Fruit fly (Drosophila melanogaster) whole organism, wandering third instar larva: ENCODE data around the gene tsg.

Experiments
- Dfd ChIP-seq: fragments of >200 bp; optimal IDR thresholded peaks from 2 replicates; lab custom pipeline; 2017; ENCODE audit warnings: missing biosample characterization, missing genetic modification characterization
- Myc ChIP-seq: fragments of >200 bp; optimal IDR thresholded peaks from 2 replicates; lab custom pipeline; 2017
- brk ChIP-seq: fragments of 200-800 bp; sonication (Bioruptor generic); optimal IDR thresholded peaks from 2 replicates; lab custom pipeline; 2016; ENCODE audit warnings: missing biosample characterization, mild to moderate bottlenecking, missing genetic modification characterization
- h ChIP-seq: fragments of 200-800 bp; sonication (Bioruptor generic); optimal IDR thresholded peaks from 3 replicates; lab custom pipeline; 2016; ENCODE audit warnings: missing biosample characterization, mild to moderate bottlenecking, missing genetic modification characterization
- jim ChIP-seq: fragments of 175-275, 200-325 bp; sonication (Bioruptor generic); optimal IDR thresholded peaks from 2 replicates; lab custom pipeline; 2016; ENCODE audit warnings: missing biosample characterization, mild to moderate bottlenecking, missing genetic modification characterization

- TF ChIP-seq jim (no peak), Myc (no peak), h (GFP tag; lab: Kevin White, UChicago) (no peak), brk (GFP tag; lab: Kevin White, UChicago) (no peak), Dfd (GFP tag; lab: Kevin White, UChicago) (no peak)
These were observed 3.8 kb downstream of the tsg start, which contains the start of gene cac for dm6 chrX:11984987-11985386.
